Fruit fly (Drosophila melanogaster) whole organism, larva: ENCODE measurements around the gene CG13891.
A peak's percentile ranks its signal among the peaks of the same experiment; 100 is the strongest.

Experiments
- noc ChIP-seq: fragments of 200-800 bp; sonication (Bioruptor generic); optimal IDR thresholded peaks from 3 replicates; lab custom pipeline; 2019; ENCODE audit warnings: missing biosample characterization, mild to moderate bottlenecking, missing genetic modification characterization, moderate library complexity

CG13891 gene

dm6 chr3L:437607-438006, 3.9 kb upstream of the CG13891 start:
- no peak for TF ChIP-seq noc (tag; lab: Kevin White, UChicago)

DNA sequence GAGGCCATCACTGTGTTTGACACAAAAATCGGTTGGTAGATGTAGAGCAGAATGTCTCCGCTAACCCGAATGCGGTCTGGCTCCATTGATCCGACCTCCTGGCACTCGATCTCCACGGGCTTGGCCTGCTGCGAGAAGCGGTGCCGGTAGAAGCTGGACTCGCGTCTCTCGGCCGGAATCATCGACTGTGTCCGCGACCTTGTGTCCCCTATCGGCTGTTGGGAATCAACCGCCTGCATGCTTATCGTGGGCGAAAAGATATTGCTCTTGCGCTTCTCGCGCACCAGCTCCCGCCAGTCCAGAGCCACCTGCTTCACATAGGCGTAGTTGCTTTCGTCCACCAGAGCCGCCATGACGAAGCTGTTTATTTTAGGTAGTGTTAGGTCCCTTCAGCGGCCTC, 352 bp downstream of the CG13891 start:
- no peak for TF ChIP-seq noc (tag; lab: Kevin White, UChicago)

DNA sequence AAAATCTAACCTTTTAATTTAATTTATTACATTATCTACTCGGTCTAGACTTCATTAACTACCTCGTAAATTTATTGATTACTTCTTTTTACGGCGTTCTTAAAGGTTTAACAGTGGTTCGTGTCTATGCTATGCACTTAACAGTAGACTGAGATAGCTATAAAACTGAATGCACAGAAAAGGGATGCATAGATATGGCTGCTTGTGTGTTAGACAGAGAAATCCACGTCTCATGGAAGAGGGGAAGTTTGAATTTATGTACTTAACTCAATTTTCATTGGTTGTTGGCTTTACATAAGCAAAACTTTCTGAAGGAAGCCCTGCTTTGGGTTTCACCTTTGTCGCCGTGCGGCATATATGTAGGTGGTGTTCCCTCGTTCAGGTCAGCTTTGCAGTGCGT, 1.1 kb downstream of the CG13891 start:
- no peak for TF ChIP-seq noc (tag; lab: Kevin White, UChicago)

- no peak for TF ChIP-seq noc (tag; lab: Kevin White, UChicago)
These were observed 9.1 kb downstream of the CG13891 start for dm6 chr3L:424565-424964.

DNA sequence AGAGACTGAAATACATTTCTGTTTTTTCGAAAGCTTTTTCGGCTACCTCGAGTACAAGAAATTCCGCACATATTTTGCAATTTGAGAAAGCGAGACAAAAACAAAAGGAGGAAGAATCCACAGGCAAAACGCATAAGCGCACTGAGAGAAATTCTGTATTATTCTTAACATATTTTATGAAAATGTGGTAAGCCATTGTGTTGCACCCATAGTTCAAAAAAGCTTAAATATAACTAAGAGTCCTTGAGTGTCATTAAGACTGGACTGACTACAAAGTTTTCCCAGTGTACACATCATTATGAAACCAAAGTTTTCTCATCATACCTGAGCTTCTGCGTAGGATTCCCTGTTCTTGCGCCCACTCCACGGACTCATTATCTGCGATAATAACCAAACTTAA, 13.1 kb downstream of the CG13891 start:
- no peak for TF ChIP-seq noc (tag; lab: Kevin White, UChicago)

DNA sequence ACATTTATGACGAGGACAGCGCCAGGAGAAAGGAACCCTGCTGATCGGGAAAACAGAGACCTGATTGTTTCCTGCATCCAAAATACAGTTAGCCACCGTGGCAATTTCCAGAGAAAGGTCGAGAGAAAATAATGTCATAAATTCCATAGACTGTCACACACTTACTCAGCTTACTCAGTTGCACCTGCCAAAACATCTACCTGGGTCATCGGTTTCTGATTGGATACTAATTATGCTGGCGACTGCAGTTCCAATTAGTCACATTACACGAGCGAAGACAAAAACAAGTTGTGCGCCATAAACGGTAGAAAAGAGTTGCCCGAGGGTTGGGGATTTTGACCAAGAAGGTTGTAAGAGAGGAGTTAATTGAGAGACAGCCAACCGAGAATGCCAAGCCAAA, 17.4 kb downstream of the CG13891 start:
- TF ChIP-seq noc (tag; lab: Kevin White, UChicago): no peak

dm6 chr3L:409791-410190, 23.9 kb downstream of the CG13891 start:
- TF ChIP-seq noc (tag; lab: Kevin White, UChicago): no peak

dm6 chr3L:400252-400651, 33.5 kb downstream of the CG13891 start:
- no peak for TF ChIP-seq noc (tag; lab: Kevin White, UChicago)

DNA sequence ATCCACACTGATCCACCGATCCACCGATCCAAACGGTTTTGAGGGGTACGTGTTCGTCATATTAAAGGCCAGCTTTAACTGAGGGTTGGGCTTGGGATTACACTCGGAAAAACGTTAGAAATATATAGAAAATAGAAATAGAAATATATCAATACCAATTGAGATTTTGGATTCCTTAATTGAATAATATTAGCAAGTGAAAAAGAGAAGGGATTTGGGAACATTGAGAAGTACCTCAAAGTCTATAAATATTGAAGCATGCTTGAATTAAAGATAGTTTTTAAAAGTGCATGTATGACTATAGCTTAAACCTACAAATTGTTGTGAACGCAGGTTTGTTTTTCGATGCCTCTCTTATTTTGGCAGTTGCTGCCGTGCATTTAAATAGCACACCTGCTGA, 38.5 kb downstream of the CG13891 start:
- peak; percentile 49 for TF ChIP-seq noc (tag; lab: Kevin White, UChicago)

DNA sequence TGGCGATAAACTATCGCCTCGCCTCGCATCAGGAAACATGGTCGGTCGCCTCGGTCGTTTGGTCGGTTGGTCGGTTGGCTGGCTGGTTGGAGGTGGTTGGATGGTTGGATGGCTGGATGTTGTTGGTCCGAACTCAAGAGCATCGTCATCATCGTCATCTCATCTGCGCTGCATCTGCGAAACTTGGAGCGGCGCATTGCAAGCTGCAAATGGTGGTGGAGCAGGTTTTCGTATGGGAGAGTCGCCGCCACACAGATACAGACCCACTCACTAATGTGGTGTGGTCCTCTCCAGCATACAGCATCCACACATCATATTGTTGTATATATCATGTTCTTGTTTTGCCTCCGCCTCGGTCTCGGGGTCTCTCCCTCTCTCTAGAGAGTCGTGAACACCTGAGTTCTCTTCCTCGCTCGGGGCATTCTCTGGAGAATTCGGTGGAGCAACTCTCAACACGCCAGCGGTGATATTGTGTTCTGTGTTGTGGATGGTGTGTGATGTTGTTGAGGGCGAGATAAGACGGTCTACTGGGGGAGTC, 41.0 kb downstream of the CG13891 start, which contains the start of gene trh:
Gene trh, minus strand, starts transcription at position 12 of the 538 bp plus-strand sequence.
- TF ChIP-seq noc (tag; lab: Kevin White, UChicago): no peak

DNA sequence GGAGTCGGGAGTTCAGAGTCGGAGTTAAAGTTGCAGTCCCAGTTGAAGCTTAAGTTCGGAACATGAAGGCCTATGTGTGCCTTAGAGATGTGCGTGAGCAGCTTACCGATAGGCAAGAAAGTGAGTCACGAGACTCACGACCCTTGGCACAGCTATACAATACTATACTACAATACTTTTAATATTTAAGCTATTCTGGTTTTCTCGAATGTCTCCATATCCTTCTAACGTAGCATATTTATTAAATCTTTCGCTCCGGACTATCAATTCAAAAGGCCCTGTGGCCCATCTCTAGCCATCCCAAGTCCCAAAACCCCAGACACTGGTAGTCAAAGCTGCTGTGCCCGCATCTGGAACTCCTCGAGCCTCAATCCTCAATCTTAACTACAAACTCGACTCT, 43.5 kb downstream of the CG13891 start:
- TF ChIP-seq noc (tag; lab: Kevin White, UChicago): no peak

DNA sequence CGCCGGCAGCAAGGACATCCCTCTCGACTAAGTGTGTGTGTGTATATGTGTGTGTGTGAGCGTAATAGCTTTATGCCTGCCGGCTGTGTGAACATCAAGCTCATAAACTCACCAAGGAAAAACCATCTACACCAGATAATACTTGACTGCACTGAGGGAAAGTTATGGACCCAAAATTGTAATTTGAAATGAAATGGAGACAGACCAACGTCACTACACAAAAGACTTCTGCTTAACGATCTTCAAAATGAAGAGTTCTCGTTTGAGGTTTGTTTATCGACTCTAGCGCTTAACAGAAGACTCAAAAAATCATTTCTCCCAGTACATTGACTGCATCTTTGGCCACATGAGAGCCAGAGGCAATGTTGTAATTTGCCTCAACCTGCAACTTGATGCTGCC, 45.6 kb downstream of the CG13891 start:
- TF ChIP-seq noc (tag; lab: Kevin White, UChicago): no peak

DNA sequence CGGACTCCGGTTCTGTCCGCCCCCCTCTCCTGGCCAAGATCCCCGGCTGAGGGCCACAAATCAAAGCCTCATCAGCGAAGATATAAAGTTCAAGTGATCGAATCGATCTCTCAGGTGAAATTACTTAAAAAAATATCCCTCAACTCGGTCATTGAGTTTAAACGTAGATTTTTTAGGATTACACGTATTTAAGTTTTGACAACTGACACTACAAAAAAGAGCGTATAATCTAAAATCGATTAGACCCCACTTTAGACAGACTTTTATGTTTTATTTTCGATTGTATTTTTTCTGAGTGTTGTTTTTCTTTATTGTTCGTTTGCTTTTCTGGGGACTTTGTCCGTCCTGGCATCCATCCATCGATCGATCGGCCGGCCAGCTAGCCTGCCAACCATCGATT, 48.6 kb downstream of the CG13891 start:
- no peak for TF ChIP-seq noc (tag; lab: Kevin White, UChicago)
